Fruit fly (Drosophila melanogaster) whole organism, embryonic: ENCODE results near the gene CG5969.
A peak's percentile ranks its signal among the peaks of the same experiment; 100 is the strongest.

Source experiments
- BEAF-32 ChIP-seq: fragments of 200-800 bp; sonication (Bioruptor generic); optimal IDR thresholded peaks from 3 replicates; lab custom pipeline; 2017; ENCODE audit warnings: missing biosample characterization, missing genetic modification characterization, mild to moderate bottlenecking, moderate library complexity, missing genetic modification reagents
- CG10274 ChIP-seq: fragments of 200-800 bp; sonication (Bioruptor generic); optimal IDR thresholded peaks from 3 replicates; lab custom pipeline; 2017; ENCODE audit warnings: missing biosample characterization, mild to moderate bottlenecking, missing genetic modification characterization
- CG10959 ChIP-seq: fragments of 200-800 bp; sonication (Bioruptor generic); IDR thresholded peaks from 2 replicates; pipeline ENCODE4 v1.3.6; 2022; ENCODE audit warnings: missing biosample characterization, missing genetic modification characterization
- CG13624 ChIP-seq: fragments of 200-800 bp; sonication (Bioruptor generic); optimal IDR thresholded peaks from 2 replicates; lab custom pipeline; 2016; ENCODE audit warnings: missing biosample characterization, missing genetic modification characterization
- CG14050 ChIP-seq: fragments of 200-800 bp; sonication (Bioruptor generic); IDR thresholded peaks from 3 replicates; pipeline ENCODE4 v1.3.6; 2022; ENCODE audit warnings: missing biosample characterization, missing genetic modification characterization
- CG1529 ChIP-seq: fragments of 200-800 bp; sonication (Bioruptor generic); optimal IDR thresholded peaks from 3 replicates; lab custom pipeline; 2018; ENCODE audit warnings: missing biosample characterization, missing genetic modification characterization
- CG1792 ChIP-seq: fragments of 200-800 bp; sonication (Bioruptor generic); optimal IDR thresholded peaks from 2 replicates; lab custom pipeline; 2016; ENCODE audit warnings: missing biosample characterization, missing genetic modification characterization
- CG18011 ChIP-seq: fragments of 200-800 bp; sonication (Bioruptor generic); optimal IDR thresholded peaks from 2 replicates; lab custom pipeline; 2017; ENCODE audit warnings: missing biosample characterization, missing genetic modification characterization, mild to moderate bottlenecking, moderate library complexity, missing genotype
- CG3065 ChIP-seq: fragments of 200-800 bp; sonication (Bioruptor generic); optimal IDR thresholded peaks from 2 replicates; lab custom pipeline; 2016; ENCODE audit warnings: missing biosample characterization, missing genetic modification characterization
- CG32532 ChIP-seq: fragments of 200-800 bp; sonication (Bioruptor generic); IDR thresholded peaks from 2 replicates; pipeline ENCODE4 v1.3.6; 2022; ENCODE audit warnings: missing biosample characterization, missing genetic modification characterization
- CG4282 ChIP-seq: fragments of 200-800 bp; sonication (Bioruptor generic); optimal IDR thresholded peaks from 2 replicates; lab custom pipeline; 2016; ENCODE audit warnings: missing biosample characterization, missing genetic modification characterization
- CG6689 ChIP-seq: fragments of 200-800 bp; sonication (Bioruptor generic); IDR thresholded peaks from 2 replicates; pipeline ENCODE4 v1.3.6; 2022; ENCODE audit warnings: missing biosample characterization, missing genetic modification characterization
- CG7372 ChIP-seq: fragments of 200-800 bp; sonication (Bioruptor generic); IDR thresholded peaks from 2 replicates; pipeline ENCODE4 v1.3.6; 2022; ENCODE audit warnings: missing biosample characterization, missing genetic modification characterization
- CG7745 ChIP-seq: fragments of 200-800 bp; sonication (Bioruptor generic); optimal IDR thresholded peaks from 2 replicates; lab custom pipeline; 2018; ENCODE audit warnings: missing biosample characterization, mild to moderate bottlenecking, missing genetic modification characterization, moderate library complexity
- Dip3 ChIP-seq: fragments of 200-800 bp; sonication (Bioruptor generic); optimal IDR thresholded peaks from 3 replicates; lab custom pipeline; 2016; ENCODE audit warnings: missing biosample characterization, missing genetic modification characterization
- E2f1 ChIP-seq: fragments of 200-800 bp; sonication (Bioruptor generic); IDR thresholded peaks from 2 replicates; pipeline ENCODE4 v1.3.6; 2022; ENCODE audit warnings: missing biosample characterization, missing genetic modification characterization
- ERR ChIP-seq: fragments of 200-800 bp; sonication (Bioruptor generic); optimal IDR thresholded peaks from 2 replicates; lab custom pipeline; 2016; ENCODE audit warnings: missing biosample characterization, missing genetic modification characterization
- Eip74EF ChIP-seq, 2 experiments: fragments of 200-800 bp in 1 of 2; fragments of >200 bp in 1 of 2; sonication (Bioruptor generic) in 1 of 2; optimal IDR thresholded peaks; 2 replicates each; lab custom pipeline; 2017 to 2019; ENCODE audit warnings: missing biosample characterization in 2 of 2, missing genetic modification characterization in 2 of 2, mild to moderate bottlenecking in 1 of 2, moderate library complexity in 1 of 2
- Elba2 ChIP-seq: fragments of 200-800 bp; sonication (Bioruptor generic); optimal IDR thresholded peaks from 3 replicates; lab custom pipeline; 2016; ENCODE audit warnings: missing biosample characterization, missing genetic modification characterization
- HLH54F ChIP-seq: fragments of 200-800 bp; sonication (Bioruptor generic); optimal IDR thresholded peaks from 3 replicates; lab custom pipeline; 2016; ENCODE audit warnings: missing biosample characterization, missing genetic modification characterization
- HLHmδ ChIP-seq: fragments of 200-800 bp; sonication (Bioruptor generic); optimal IDR thresholded peaks from 2 replicates; lab custom pipeline; 2018; ENCODE audit warnings: missing biosample characterization, mild to moderate bottlenecking, missing genetic modification characterization, moderate library complexity
- HmgZ ChIP-seq: fragments of 200-800 bp; sonication (Bioruptor generic); optimal IDR thresholded peaks from 2 replicates; lab custom pipeline; 2018; ENCODE audit warnings: missing biosample characterization, mild to moderate bottlenecking, missing genetic modification characterization
- Mad ChIP-seq: fragments of 200-800 bp; sonication (Bioruptor generic); optimal IDR thresholded peaks from 2 replicates; lab custom pipeline; 2016; ENCODE audit warnings: missing biosample characterization, missing genetic modification characterization
- Med ChIP-seq: fragments of 200-800 bp; sonication (Bioruptor generic); peaks from one replicate; lab custom pipeline; 2016; ENCODE audit warnings: missing biosample characterization, missing genetic modification characterization, mild to moderate bottlenecking, inconsistent platforms, moderate library complexity
- Oli ChIP-seq: fragments of 200-800 bp; sonication (Bioruptor generic); optimal IDR thresholded peaks from 2 replicates; lab custom pipeline; 2018; ENCODE audit warnings: missing biosample characterization, mild to moderate bottlenecking, missing genetic modification characterization, moderate library complexity
- Ravus ChIP-seq: fragments of 200-800 bp; sonication (Bioruptor generic); IDR thresholded peaks from 2 replicates; pipeline ENCODE4 v1.3.6; 2022; ENCODE audit warnings: missing biosample characterization, missing genetic modification characterization
- Trl ChIP-seq, 3 experiments: fragments of >200 bp in 2 of 3; fragments of 200-800 bp in 1 of 3; sonication (Bioruptor generic) in 1 of 3; optimal IDR thresholded peaks; 2 replicates in 1 of 3; 3 replicates in 2 of 3; lab custom pipeline; 2016 to 2017; ENCODE audit warnings: missing biosample characterization in 1 of 3, missing genetic modification characterization in 1 of 3
- ara ChIP-seq: fragments of 200-800 bp; sonication (Bioruptor generic); IDR thresholded peaks from 2 replicates; pipeline ENCODE4 v1.3.6; 2022; ENCODE audit warnings: missing biosample characterization, missing genetic modification characterization
- ato ChIP-seq: fragments of 200-800 bp; sonication (Bioruptor generic); IDR thresholded peaks from 2 replicates; pipeline ENCODE4 v1.3.6; 2022; ENCODE audit warnings: missing biosample characterization, missing genetic modification characterization; ENCODE audit not compliant: partially characterized antibody
- btn ChIP-seq: fragments of 200-800 bp; sonication (Bioruptor generic); optimal IDR thresholded peaks from 2 replicates; lab custom pipeline; 2016; ENCODE audit warnings: missing biosample characterization, missing genetic modification characterization
- cg ChIP-seq: fragments of 200-800 bp; sonication (Bioruptor generic); optimal IDR thresholded peaks from 3 replicates; lab custom pipeline; 2019; ENCODE audit warnings: missing biosample characterization, mild to moderate bottlenecking, missing genetic modification characterization, moderate library complexity
- cwo ChIP-seq: fragments of 200-800 bp; sonication (Bioruptor generic); optimal IDR thresholded peaks from 3 replicates; lab custom pipeline; 2017; ENCODE audit warnings: missing biosample characterization, missing genetic modification characterization, mild to moderate bottlenecking, moderate library complexity, missing genetic modification reagents
- danr ChIP-seq: fragments of 200-800 bp; sonication (Bioruptor generic); IDR thresholded peaks from 2 replicates; pipeline ENCODE4 v1.3.6; 2022; ENCODE audit warnings: missing biosample characterization, missing genetic modification characterization
- dm ChIP-seq: fragments of 200-800 bp; sonication (Bioruptor generic); optimal IDR thresholded peaks from 3 replicates; lab custom pipeline; 2016; ENCODE audit warnings: missing biosample characterization, missing genetic modification characterization
- emc ChIP-seq: fragments of 200-800 bp; sonication (Bioruptor generic); optimal IDR thresholded peaks from 2 replicates; lab custom pipeline; 2016; ENCODE audit warnings: missing biosample characterization, missing genetic modification characterization
- fd96Cb ChIP-seq: fragments of 200-800 bp; sonication (Bioruptor generic); optimal IDR thresholded peaks from 2 replicates; lab custom pipeline; 2018; ENCODE audit warnings: missing biosample characterization, mild to moderate bottlenecking, missing genetic modification characterization, moderate library complexity
- gfzf ChIP-seq: fragments of 200-800 bp; sonication (Bioruptor generic); optimal IDR thresholded peaks from 2 replicates; lab custom pipeline; 2016; ENCODE audit warnings: missing biosample characterization, mild to moderate bottlenecking, missing genetic modification characterization, moderate library complexity
- her ChIP-seq: fragments of 200-800 bp; sonication (Bioruptor generic); optimal IDR thresholded peaks from 2 replicates; lab custom pipeline; 2016; ENCODE audit warnings: missing biosample characterization, missing genetic modification characterization
- jing ChIP-seq: fragments of 200-800 bp; sonication (Bioruptor generic); optimal IDR thresholded peaks from 2 replicates; lab custom pipeline; 2018; ENCODE audit warnings: missing biosample characterization, mild to moderate bottlenecking, missing genetic modification characterization
- nerfin-1 ChIP-seq: fragments of 200-800 bp; sonication (Bioruptor generic); optimal IDR thresholded peaks from 3 replicates; lab custom pipeline; 2019; ENCODE audit warnings: missing biosample characterization, mild to moderate bottlenecking, missing genetic modification characterization, moderate library complexity
- odd ChIP-seq: fragments of 200-800 bp; sonication (Bioruptor generic); optimal IDR thresholded peaks from 2 replicates; lab custom pipeline; 2017; ENCODE audit warnings: missing biosample characterization, mild to moderate bottlenecking, missing genetic modification characterization
- org-1 ChIP-seq: fragments of 200-800 bp; sonication (Bioruptor generic); optimal IDR thresholded peaks from 2 replicates; lab custom pipeline; 2017; ENCODE audit warnings: missing biosample characterization, missing genetic modification characterization
- otp ChIP-seq: fragments of 200-800 bp; sonication (Bioruptor generic); IDR thresholded peaks from 3 replicates; pipeline ENCODE4, ENCODE4 v1.3.6; 2022; ENCODE audit warnings: missing biosample characterization, missing genetic modification characterization
- seq ChIP-seq: fragments of 200-800 bp; sonication (Bioruptor generic); IDR thresholded peaks from 2 replicates; pipeline ENCODE4 v1.3.6; 2022; ENCODE audit warnings: missing biosample characterization, missing genetic modification characterization
- sim ChIP-seq: fragments of 200-800 bp; sonication (Bioruptor generic); IDR thresholded peaks from 2 replicates; pipeline ENCODE4 v1.3.6; 2022; ENCODE audit warnings: missing biosample characterization, missing genetic modification characterization
- stc ChIP-seq: fragments of 200-800 bp; sonication (Bioruptor generic); IDR thresholded peaks from 2 replicates; pipeline ENCODE4 v1.3.6; 2022; ENCODE audit warnings: missing biosample characterization, missing genetic modification characterization
- yki ChIP-seq: fragments of >200 bp; optimal IDR thresholded peaks from 3 replicates; lab custom pipeline; 2018
- z ChIP-seq: fragments of 200-800 bp; sonication (Bioruptor generic); IDR thresholded peaks from 3 replicates; pipeline ENCODE4 v1.3.6; 2022; ENCODE audit warnings: missing biosample characterization, missing genetic modification characterization
- zfh1 ChIP-seq: fragments of 200-800 bp; sonication (Bioruptor generic); IDR thresholded peaks from 3 replicates; pipeline ENCODE4 v1.3.6; 2022; ENCODE audit warnings: missing biosample characterization, missing genetic modification characterization

CG5969 gene

dm6 chr3L:20517897-20518804, 44.6 kb downstream of the CG5969 start (continued):
- no peak for TF ChIP-seq CG7745 (tag; lab: Kevin White, UChicago)
- no peak for TF ChIP-seq HmgZ
- no peak; the same call in 2 of the 3 replicates for TF ChIP-seq CG14050 (GFP tag; lab: Robert Waterston, UW)
- peak; percentile 26 for TF ChIP-seq CG1792
- TF ChIP-seq org-1 (GFP tag; lab: Kevin White, UChicago), result no peak
- TF ChIP-seq ara (GFP tag; lab: Robert Waterston, UW), result 0 out of 2 replicates have a peak, but pooled peaks have one; percentile 22
- TF ChIP-seq jing (GFP tag; lab: Kevin White, UChicago), result no peak
- TF ChIP-seq emc, result no peak
- TF ChIP-seq CG32532 (GFP tag; lab: Robert Waterston, UW), result peak; percentile 6; the same call in 1 of the 2 replicates
- TF ChIP-seq cwo, result peak; percentile 28
- no peak for TF ChIP-seq otp (GFP tag; lab: Robert Waterston, UW)
- TF ChIP-seq ERR (GFP tag; lab: Kevin White, UChicago), result no peak
- TF ChIP-seq CG18011 (GFP tag; lab: Kevin White, UChicago), result no peak
- TF ChIP-seq Eip74EF (GFP tag; optimal IDR thresholded peaks at IDR 0.05; lab: Kevin White, UChicago), result no peak
- no peak for TF ChIP-seq her (GFP tag; lab: Kevin White, UChicago)
- no peak for TF ChIP-seq nerfin-1 (tag; lab: Kevin White, UChicago)
- peak; percentile 31; the same call in 1 of the 3 replicates for TF ChIP-seq zfh1
- TF ChIP-seq CG10959 (GFP tag; lab: Robert Waterston, UW), result no peak
- TF ChIP-seq dm (GFP tag; lab: Kevin White, UChicago), result no peak
- TF ChIP-seq danr (GFP tag; lab: Robert Waterston, UW), result no peak
- no peak for TF ChIP-seq CG4282 (GFP tag; lab: Kevin White, UChicago)
- no peak for TF ChIP-seq yki (lab: Kevin White, UChicago)
- peak in 1 of 2 experiments; percentile 43 for TF ChIP-seq Trl (optimal IDR thresholded peaks at IDR 0.05; lab: Kevin White, UChicago)
- no peak for TF ChIP-seq Trl (GFP tag; optimal IDR thresholded peaks at IDR 0.05; lab: Kevin White, UChicago)
- TF ChIP-seq CG7372 (GFP tag; lab: Robert Waterston, UW), result no peak
- TF ChIP-seq ato (GFP tag; lab: Robert Waterston, UW), result no peak
- peak; percentile 84 for TF ChIP-seq Med (GFP tag; lab: Kevin White, UChicago)
- TF ChIP-seq CG10274, result no peak
- TF ChIP-seq sim, result no peak
- no peak for TF ChIP-seq HLH54F
- no peak for TF ChIP-seq BEAF-32 (GFP tag; lab: Kevin White, UChicago)
- TF ChIP-seq gfzf, result no peak
- no peak for TF ChIP-seq E2f1 (GFP tag; lab: Robert Waterston, UW)
- TF ChIP-seq CG3065 (GFP tag; lab: Kevin White, UChicago), result no peak
- TF ChIP-seq CG13624 (GFP tag; lab: Kevin White, UChicago), result peak; percentile 66
- TF ChIP-seq CG6689 (GFP tag; lab: Robert Waterston, UW), result peak; percentile 54
- no peak for TF ChIP-seq fd96Cb (tag; lab: Kevin White, UChicago)
- TF ChIP-seq Mad, result no peak
- TF ChIP-seq stc (GFP tag; lab: Robert Waterston, UW), result no peak
- TF ChIP-seq odd (GFP tag; lab: Kevin White, UChicago), result peak; percentile 2
- TF ChIP-seq CG1529, result no peak
- TF ChIP-seq seq, result peak; percentile 19; the same call in 1 of the 2 replicates
- TF ChIP-seq HLHmδ (GFP tag; lab: Kevin White, UChicago), result no peak
- TF ChIP-seq Ravus (GFP tag; lab: Robert Waterston, UW), result peak; percentile 22; the same call in 1 of the 2 replicates
- TF ChIP-seq Elba2 (GFP tag; lab: Kevin White, UChicago), result no peak
- TF ChIP-seq btn (GFP tag; lab: Kevin White, UChicago), result no peak
- TF ChIP-seq Oli (tag; lab: Kevin White, UChicago), result peak; percentile 41
- no peak for TF ChIP-seq z (GFP tag; lab: Robert Waterston, UW)
- TF ChIP-seq cg (GFP tag; lab: Kevin White, UChicago), result no peak
- TF ChIP-seq Dip3 (GFP tag; lab: Kevin White, UChicago), result peak; percentile 24
